Worm (Caenorhabditis elegans) whole organism, L4 larva: ENCODE measurements around the gene F56B3.4.
A peak's percentile ranks its signal among the peaks of the same experiment; 100 is the strongest.
"Not testable (repeated sequence)": the region's sequence is repeated elsewhere in the genome, so short reads cannot be mapped to it uniquely, and the experiment has no call there.

ENCODE experiments used
- R02D3.7 ChIP-seq: fragments of 150-350 bp; sonication (generic microtip); optimal IDR thresholded peaks from 3 replicates; lab custom pipeline; 2014; ENCODE audit warnings: missing biosample characterization, missing genetic modification characterization
- T20F7.1 ChIP-seq: fragments of 200-800 bp; sonication (Bioruptor generic); optimal IDR thresholded peaks from 2 replicates; lab custom pipeline; 2018; ENCODE audit warnings: mild to moderate bottlenecking, missing genetic modification characterization, missing compliant biosample characterization
- T26A8.4 ChIP-seq: fragments of 200-800 bp; sonication (Bioruptor generic); IDR thresholded peaks from 2 replicates; pipeline ENCODE4 v1.3.6; 2022; ENCODE audit warnings: missing genetic modification characterization, missing compliant biosample characterization
- Y48G9A.11 ChIP-seq: fragments of 200-800 bp; sonication (Bioruptor generic); IDR thresholded peaks from 2 replicates; pipeline ENCODE4 v1.3.6; 2022; ENCODE audit warnings: missing genetic modification reagents, missing genetic modification characterization, missing compliant biosample characterization
- Y75B8A.6 ChIP-seq: fragments of 200-800 bp; sonication (Bioruptor generic); IDR thresholded peaks from 2 replicates; pipeline ENCODE4 v1.3.6; 2022; ENCODE audit warnings: missing genetic modification reagents, missing genetic modification characterization, missing compliant biosample characterization
- ZK337.2 ChIP-seq: fragments of 200-800 bp; sonication (Bioruptor generic); IDR thresholded peaks from 2 replicates; pipeline ENCODE4 v1.3.6; 2022; ENCODE audit warnings: missing genetic modification reagents, missing genetic modification characterization, missing compliant biosample characterization
- aha-1 ChIP-seq: fragments of 150-350 bp; peaks from one replicate; lab custom pipeline; 2014; ENCODE audit warnings: missing biosample characterization, missing genetic modification characterization
- arid-1 ChIP-seq: fragments of 200-800 bp; sonication (Bioruptor generic); conservative IDR thresholded peaks from 2 replicates; pipeline ENCODE4 v1.3.6; 2022; ENCODE audit warnings: missing genetic modification reagents, missing genetic modification characterization, missing compliant biosample characterization
- ceh-20 ChIP-seq: fragments of 200-800 bp; sonication (Bioruptor generic); IDR thresholded peaks from 2 replicates; pipeline ENCODE4 v1.3.6; 2022; ENCODE audit warnings: missing genetic modification reagents, missing genetic modification characterization, missing compliant biosample characterization
- ceh-82 ChIP-seq: sonication (generic microtip); optimal IDR thresholded peaks from 2 replicates; lab custom pipeline; 2017; ENCODE audit warnings: missing biosample characterization, missing genetic modification characterization
- ctbp-1 ChIP-seq: fragments of 200-800 bp; sonication (Bioruptor generic); IDR thresholded peaks from 2 replicates; pipeline ENCODE4 v1.3.6; 2022; ENCODE audit warnings: missing genetic modification reagents, missing genetic modification characterization, missing compliant biosample characterization
- dmd-6 ChIP-seq: fragments of 200-800 bp; sonication (Bioruptor generic); IDR thresholded peaks from 2 replicates; pipeline ENCODE4 v1.3.6; 2022; ENCODE audit warnings: missing genetic modification reagents, missing genetic modification characterization, missing compliant biosample characterization
- egl-43 ChIP-seq: fragments of 200-800 bp; sonication (Bioruptor generic); IDR thresholded peaks from 2 replicates; pipeline ENCODE4 v1.3.6; 2022; ENCODE audit warnings: missing genetic modification reagents, missing genetic modification characterization, missing compliant biosample characterization
- hif-1 ChIP-seq, 2 experiments: sonication (generic microtip); optimal IDR thresholded peaks; 2 replicates each; lab custom pipeline; 2016 to 2017; ENCODE audit warnings: missing compliant biosample characterization in 2 of 2, missing genetic modification characterization in 2 of 2, missing genetic modification reagents in 2 of 2, missing genotype in 2 of 2, mild to moderate bottlenecking in 1 of 2
- hlh-11 ChIP-seq: fragments of 200-800 bp; sonication (Bioruptor generic); optimal IDR thresholded peaks from 2 replicates; lab custom pipeline; 2018; ENCODE audit warnings: mild to moderate bottlenecking, missing genetic modification characterization, missing compliant biosample characterization
- hlh-30 ChIP-seq: sonication (generic microtip); optimal IDR thresholded peaks from 2 replicates; lab custom pipeline; 2017; ENCODE audit warnings: antibody characterized with exemption, mild to moderate bottlenecking, missing genetic modification characterization, missing compliant biosample characterization; ENCODE audit not compliant: insufficient read depth
- hmg-1.1 ChIP-seq: fragments of 200-800 bp; sonication (Bioruptor generic); IDR thresholded peaks from 2 replicates; pipeline ENCODE4 v1.3.6; 2022; ENCODE audit warnings: missing genetic modification reagents, missing genetic modification characterization, missing compliant biosample characterization
- lim-7 ChIP-seq: fragments of 200-800 bp; sonication (Bioruptor generic); IDR thresholded peaks from 2 replicates; pipeline ENCODE4 v1.3.6; 2022; ENCODE audit warnings: missing genetic modification characterization, missing compliant biosample characterization
- lin-38 ChIP-seq: fragments of 200-800 bp; sonication (Bioruptor generic); IDR thresholded peaks from 2 replicates; pipeline ENCODE4 v1.3.6; 2022; ENCODE audit warnings: missing genetic modification reagents, missing genetic modification characterization, missing compliant biosample characterization
- madf-9 ChIP-seq: fragments of 200-800 bp; sonication (Bioruptor generic); conservative IDR thresholded peaks from 2 replicates; pipeline ENCODE4 v1.3.6; 2022; ENCODE audit warnings: missing genetic modification reagents, missing genetic modification characterization, missing compliant biosample characterization
- mdt-29 ChIP-seq: fragments of 200-800 bp; sonication (Bioruptor generic); IDR thresholded peaks from 2 replicates; pipeline ENCODE4 v1.3.6; 2022; ENCODE audit warnings: missing genetic modification reagents, missing genetic modification characterization, missing compliant biosample characterization
- mes-2 ChIP-seq: sonication (generic microtip); optimal IDR thresholded peaks from 2 replicates; lab custom pipeline; 2016; ENCODE audit warnings: missing genotype, mild to moderate bottlenecking, missing genetic modification characterization, missing compliant biosample characterization; ENCODE audit not compliant: poor library complexity, severe bottlenecking
- mxl-2 ChIP-seq: fragments of 200-800 bp; sonication (Bioruptor generic); conservative IDR thresholded peaks from 2 replicates; pipeline ENCODE4 v1.3.6; 2022; ENCODE audit warnings: missing genetic modification reagents, missing genetic modification characterization, missing compliant biosample characterization
- nhr-11 ChIP-seq: fragments of 150-350 bp; optimal IDR thresholded peaks from 2 replicates; lab custom pipeline; 2014; ENCODE audit warnings: missing biosample characterization, missing genetic modification characterization
- nhr-28 ChIP-seq: fragments of 150-350 bp; optimal IDR thresholded peaks from 2 replicates; lab custom pipeline; 2014; ENCODE audit warnings: missing biosample characterization, missing genetic modification characterization
- nhr-76 ChIP-seq: fragments of 150-350 bp; optimal IDR thresholded peaks from 2 replicates; lab custom pipeline; 2014; ENCODE audit warnings: missing biosample characterization, missing genetic modification characterization
- pha-4 ChIP-seq, 2 experiments: fragments of 150-350 bp in 1 of 2; fragments of 200-800 bp in 1 of 2; sonication (Bioruptor generic) in 1 of 2; IDR thresholded peaks in 1 of 2; optimal IDR thresholded peaks in 1 of 2; 2 replicates each; pipeline versions ENCODE4 v1.3.6 to Lab custom; 2014 to 2022; ENCODE audit warnings: missing genetic modification characterization in 2 of 2, missing genetic modification reagents in 2 of 2, missing biosample characterization in 1 of 2, missing compliant biosample characterization in 1 of 2
- rbr-2 ChIP-seq: sonication (generic microtip); optimal IDR thresholded peaks from 2 replicates; lab custom pipeline; 2016; ENCODE audit warnings: missing genotype, missing genetic modification characterization, missing compliant biosample characterization
- sdz-12 ChIP-seq: fragments of 200-800 bp; sonication (Bioruptor generic); optimal IDR thresholded peaks from 2 replicates; lab custom pipeline; 2018; ENCODE audit warnings: mild to moderate bottlenecking, missing genetic modification characterization, missing compliant biosample characterization
- set-16 ChIP-seq: fragments of 200-800 bp; sonication (Bioruptor generic); IDR thresholded peaks from 2 replicates; pipeline ENCODE4 v1.3.6; 2022; ENCODE audit warnings: missing genetic modification reagents, missing genetic modification characterization, missing compliant biosample characterization
- snpc-4 ChIP-seq: fragments of 150-350 bp; optimal IDR thresholded peaks from 2 replicates; lab custom pipeline; 2014; ENCODE audit warnings: missing biosample characterization, missing genetic modification characterization
- spr-3 ChIP-seq: fragments of 200-800 bp; sonication (Bioruptor generic); optimal IDR thresholded peaks from 2 replicates; lab custom pipeline; 2018; ENCODE audit warnings: mild to moderate bottlenecking, missing genetic modification characterization, missing compliant biosample characterization
- unc-130 ChIP-seq: sonication (generic microtip); optimal IDR thresholded peaks from 2 replicates; lab custom pipeline; 2016; ENCODE audit warnings: missing genetic modification reagents, missing genetic modification characterization, missing compliant biosample characterization
- unc-39 ChIP-seq: sonication (generic microtip); optimal IDR thresholded peaks from 2 replicates; lab custom pipeline; 2017; ENCODE audit warnings: missing biosample characterization, missing genetic modification characterization
- vab-7 ChIP-seq: fragments of 200-800 bp; sonication (Bioruptor generic); IDR thresholded peaks from 2 replicates; pipeline ENCODE4 v1.3.6; 2022; ENCODE audit warnings: missing genetic modification reagents, missing genetic modification characterization, missing compliant biosample characterization
- zip-11 ChIP-seq: fragments of 200-800 bp; sonication (Bioruptor generic); IDR thresholded peaks from 2 replicates; pipeline ENCODE4 v1.3.6; 2022; ENCODE audit warnings: missing genetic modification characterization, missing compliant biosample characterization
- ztf-7 ChIP-seq: fragments of 150-350 bp; optimal IDR thresholded peaks from 2 replicates; lab custom pipeline; 2014; ENCODE audit warnings: missing biosample characterization, missing genetic modification characterization

F56B3.4 gene

ce11 chrIV:826145-826544 lies 32.1 kb upstream of the F56B3.4 start:
- TF ChIP-seq hlh-30 (tag; lab: Kevin White, UChicago) (peak; percentile 41), hif-1 (tag; optimal IDR thresholded peaks at IDR 0.05; lab: Kevin White, UChicago) (peak in 1 of 2 experiments; percentile 76), aha-1 (tag; lab: Kevin White, UChicago) (peak; percentile 67), nhr-76 (tag; lab: Kevin White, UChicago) (no peak), sdz-12 (GFP tag; lab: Kevin White, UChicago) (no peak), nhr-11 (tag; lab: Kevin White, UChicago) (no peak), Y75B8A.6 (GFP tag; lab: Robert Waterston, UW) (no peak), Y48G9A.11 (GFP tag; lab: Robert Waterston, UW) (no peak), spr-3 (no peak)

- TF ChIP-seq lim-7: no peak
These were observed 30.8 kb upstream of the F56B3.4 start, which contains the start of gene zipt-15 for ce11 chrIV:824854-825253. TSS of gene zipt-15 (minus strand) at chrIV:824954.

ce11 chrIV:817879-818278 lies 23.8 kb upstream of the F56B3.4 start:
- no peak for TF ChIP-seq snpc-4 (tag; lab: Kevin White, UChicago)
- no peak for TF ChIP-seq ZK337.2
- TF ChIP-seq nhr-28: no peak
- no peak for TF ChIP-seq ctbp-1 (GFP tag; lab: Robert Waterston, UW)
- TF ChIP-seq R02D3.7 (tag; lab: Kevin White, UChicago): no peak

- TF ChIP-seq rbr-2 (tag; lab: Kevin White, UChicago) (peak; percentile 3), lin-38 (GFP tag; lab: Robert Waterston, UW) (peak; percentile 88), ceh-20 (GFP tag; lab: Robert Waterston, UW) (0 out of 2 replicates have a peak, but pooled peaks have one; percentile 15), hmg-1.1 (GFP tag; lab: Robert Waterston, UW) (peak; percentile 85), mdt-29 (0 out of 2 replicates have a peak, but pooled peaks have one; percentile 42), T26A8.4 (GFP tag; lab: Robert Waterston, UW) (peak; percentile 64; the same call in 1 of the 2 replicates), hlh-11 (tag; lab: Kevin White, UChicago) (peak; percentile 8), set-16 (GFP tag; lab: Robert Waterston, UW) (peak; percentile 76), dmd-6 (peak; percentile 61), arid-1 (GFP tag; lab: Robert Waterston, UW) (peak; percentile 58; the same call in 1 of the 2 replicates), pha-4 (GFP tag; IDR thresholded peaks at IDR 0.05; lab: Robert Waterston, UW) (peak; percentile 37; the same call in 1 of the 2 replicates), Y48G9A.11 (GFP tag; lab: Robert Waterston, UW) (peak; percentile 32; the same call in 1 of the 2 replicates), unc-130 (peak; percentile 0), mes-2 (tag; lab: Kevin White, UChicago) (peak; percentile 84), vab-7 (GFP tag; lab: Robert Waterston, UW) (peak; percentile 42; the same call in 1 of the 2 replicates), madf-9 (GFP tag; lab: Robert Waterston, UW) (0 out of 2 replicates have a peak, but pooled peaks have one; percentile 40), egl-43 (peak; percentile 63)
- not testable (repeated sequence) for TF ChIP-seq pha-4 (tag; optimal IDR thresholded peaks at IDR 0.05; lab: Kevin White, UChicago)
These were observed 19.3 kb upstream of the F56B3.4 start for ce11 chrIV:813341-813740.

- TF ChIP-seq ZK337.2: no peak
- TF ChIP-seq unc-39 (tag; lab: Kevin White, UChicago): no peak
- TF ChIP-seq set-16 (GFP tag; lab: Robert Waterston, UW): no peak
- peak; percentile 21 for TF ChIP-seq T20F7.1 (GFP tag; lab: Kevin White, UChicago)
- TF ChIP-seq ceh-82 (tag; lab: Kevin White, UChicago): no peak
- TF ChIP-seq Y48G9A.11 (GFP tag; lab: Robert Waterston, UW): peak; percentile 96
- TF ChIP-seq mxl-2 (GFP tag; lab: Robert Waterston, UW): no peak
- TF ChIP-seq ztf-7: no peak
- no peak for TF ChIP-seq zip-11
- peak; percentile 17; the same call in 1 of the 2 replicates for TF ChIP-seq lin-38 (GFP tag; lab: Robert Waterston, UW)
- TF ChIP-seq lim-7: no peak
These were observed 13.0 kb upstream of the F56B3.4 start, which contains the start of gene Y55F3BL.6 for ce11 chrIV:807027-807516. TSS of gene Y55F3BL.6 (minus strand) at chrIV:807077.
